Worm (Caenorhabditis elegans) whole organism, L3 larva: ENCODE measurements around the gene repo-1.
A peak's percentile ranks its signal among the peaks of the same experiment; 100 is the strongest.

ENCODE experiments used
- R02D3.7 ChIP-seq: fragments of 150-350 bp; optimal IDR thresholded peaks from 2 replicates; lab custom pipeline; 2014; ENCODE audit warnings: missing biosample characterization, missing genetic modification characterization
- ZK546.5 ChIP-seq: sonication (generic microtip); optimal IDR thresholded peaks from 2 replicates; lab custom pipeline; 2017; ENCODE audit warnings: missing biosample characterization, missing genetic modification characterization
- aly-2 ChIP-seq: fragments of 150-350 bp; optimal IDR thresholded peaks from 2 replicates; lab custom pipeline; 2014; ENCODE audit warnings: missing biosample characterization, missing genetic modification characterization
- ama-1 ChIP-seq: fragments of 150-350 bp; optimal IDR thresholded peaks from 2 replicates; lab custom pipeline; 2018
- ceh-16 ChIP-seq: sonication (generic microtip); optimal IDR thresholded peaks from 2 replicates; lab custom pipeline; 2017; ENCODE audit warnings: missing biosample characterization, missing genetic modification characterization
- ceh-28 ChIP-seq: fragments of 150-350 bp; optimal IDR thresholded peaks from 2 replicates; lab custom pipeline; 2014; ENCODE audit warnings: missing biosample characterization, missing genetic modification reagents, missing genetic modification characterization
- ceh-82 ChIP-seq: fragments of 150-350 bp; optimal IDR thresholded peaks from 2 replicates; lab custom pipeline; 2014; ENCODE audit warnings: missing biosample characterization, missing genetic modification characterization
- daf-12 ChIP-seq: fragments of 150-350 bp; optimal IDR thresholded peaks from 2 replicates; lab custom pipeline; 2014; ENCODE audit warnings: missing biosample characterization, missing genetic modification reagents, missing genetic modification characterization
- egl-5 ChIP-seq: fragments of 150-350 bp; optimal IDR thresholded peaks from 2 replicates; lab custom pipeline; 2017; ENCODE audit warnings: missing biosample characterization, missing genetic modification reagents, missing genetic modification characterization, inconsistent platforms
- elt-1 ChIP-seq: fragments of 150-350 bp; optimal IDR thresholded peaks from 2 replicates; lab custom pipeline; 2014; ENCODE audit warnings: missing biosample characterization, missing genetic modification characterization
- elt-2 ChIP-seq: sonication (generic microtip); optimal IDR thresholded peaks from 2 replicates; lab custom pipeline; 2016; ENCODE audit warnings: missing genetic modification reagents, mild to moderate bottlenecking, missing genetic modification characterization, missing compliant biosample characterization
- elt-3 ChIP-seq, 3 experiments: fragments of 150-350 bp in 1 of 3; sonication (generic microtip) in 2 of 3; optimal IDR thresholded peaks; 2 replicates in 2 of 3; 4 replicates in 1 of 3; lab custom pipeline; 2014 to 2017; ENCODE audit warnings: missing biosample characterization in 3 of 3, missing genetic modification characterization in 3 of 3
- eor-1 ChIP-seq, 2 experiments: fragments of 150-350 bp; optimal IDR thresholded peaks; 2 replicates each; lab custom pipeline; 2014 to 2018; ENCODE audit warnings: missing biosample characterization in 2 of 2, missing genetic modification characterization in 2 of 2
- fkh-10 ChIP-seq: sonication (generic microtip); optimal IDR thresholded peaks from 2 replicates; lab custom pipeline; 2017; ENCODE audit warnings: missing biosample characterization, missing genetic modification reagents, missing genetic modification characterization
- fkh-2 ChIP-seq: fragments of 150-350 bp; optimal IDR thresholded peaks from 2 replicates; lab custom pipeline; 2014; ENCODE audit warnings: missing biosample characterization, missing genetic modification reagents, missing genetic modification characterization
- hmg-11 ChIP-seq: sonication (generic microtip); optimal IDR thresholded peaks from 2 replicates; lab custom pipeline; 2016; ENCODE audit warnings: missing genetic modification characterization, missing compliant biosample characterization
- jun-1 ChIP-seq: fragments of 150-350 bp; optimal IDR thresholded peaks from 2 replicates; lab custom pipeline; 2014; ENCODE audit warnings: missing biosample characterization, missing genetic modification reagents, missing genetic modification characterization
- lin-15B ChIP-seq: fragments of 150-350 bp; optimal IDR thresholded peaks from 2 replicates; lab custom pipeline; 2014; ENCODE audit warnings: missing biosample characterization, missing genetic modification characterization
- lsy-12 ChIP-seq: sonication (generic microtip); optimal IDR thresholded peaks from 2 replicates; lab custom pipeline; 2016; ENCODE audit warnings: mild to moderate bottlenecking, missing genetic modification characterization, missing compliant biosample characterization
- mml-1 ChIP-seq: fragments of 150-350 bp; sonication (generic microtip); optimal IDR thresholded peaks from 3 replicates; lab custom pipeline; 2014; ENCODE audit warnings: missing biosample characterization, missing genetic modification characterization
- nfya-1 ChIP-seq: sonication (generic microtip); optimal IDR thresholded peaks from 2 replicates; lab custom pipeline; 2017; ENCODE audit warnings: missing genetic modification characterization, mild to moderate bottlenecking, missing compliant biosample characterization, antibody characterized with exemption, moderate library complexity; ENCODE audit not compliant: insufficient read depth
- nhr-23 ChIP-seq: fragments of 150-350 bp; optimal IDR thresholded peaks from 2 replicates; lab custom pipeline; 2014; ENCODE audit warnings: missing biosample characterization, missing genetic modification reagents, missing genetic modification characterization
- nhr-25 ChIP-seq: sonication (generic microtip); optimal IDR thresholded peaks from 2 replicates; lab custom pipeline; 2017; ENCODE audit warnings: missing biosample characterization, missing genetic modification characterization
- nhr-43 ChIP-seq: sonication (generic microtip); optimal IDR thresholded peaks from 2 replicates; lab custom pipeline; 2016; ENCODE audit warnings: mild to moderate bottlenecking, missing genetic modification characterization, missing compliant biosample characterization; ENCODE audit not compliant: poor library complexity, severe bottlenecking
- nhr-67 ChIP-seq: fragments of 150-350 bp; optimal IDR thresholded peaks from 2 replicates; lab custom pipeline; 2014; ENCODE audit warnings: missing biosample characterization, missing genetic modification characterization
- nhr-77 ChIP-seq: fragments of 150-350 bp; optimal IDR thresholded peaks from 2 replicates; lab custom pipeline; 2014; ENCODE audit warnings: missing biosample characterization, missing genetic modification characterization
- pha-4 ChIP-seq: fragments of 150-350 bp; optimal IDR thresholded peaks from 2 replicates; lab custom pipeline; 2014; ENCODE audit warnings: missing biosample characterization, missing genetic modification reagents, missing genetic modification characterization
- pqm-1 ChIP-seq: fragments of 150-350 bp; optimal IDR thresholded peaks from 2 replicates; lab custom pipeline; 2017; ENCODE audit warnings: missing biosample characterization, missing genetic modification characterization, inconsistent platforms
- sea-2 ChIP-seq: fragments of 150-350 bp; sonication (generic microtip); optimal IDR thresholded peaks from 4 replicates; lab custom pipeline; 2014; ENCODE audit warnings: missing biosample characterization, missing genetic modification reagents, missing genetic modification characterization
- skn-1 ChIP-seq: fragments of 150-350 bp; optimal IDR thresholded peaks from 2 replicates; lab custom pipeline; 2014; ENCODE audit warnings: missing biosample characterization, missing genetic modification characterization
- snpc-4 ChIP-seq: fragments of 150-350 bp; optimal IDR thresholded peaks from 2 replicates; lab custom pipeline; 2014; ENCODE audit warnings: missing biosample characterization, missing genetic modification characterization
- tbx-2 ChIP-seq: sonication (generic microtip); optimal IDR thresholded peaks from 2 replicates; lab custom pipeline; 2016; ENCODE audit warnings: mild to moderate bottlenecking, missing genetic modification characterization, missing compliant biosample characterization
- unc-39 ChIP-seq: sonication (generic microtip); optimal IDR thresholded peaks from 4 replicates; lab custom pipeline; 2017; ENCODE audit warnings: missing biosample characterization, missing genetic modification characterization
- zag-1 ChIP-seq: fragments of 150-350 bp; optimal IDR thresholded peaks from 2 replicates; lab custom pipeline; 2014; ENCODE audit warnings: missing biosample characterization, missing genetic modification characterization
- ztf-11 ChIP-seq: fragments of 150-350 bp; optimal IDR thresholded peaks from 2 replicates; lab custom pipeline; 2014; ENCODE audit warnings: missing biosample characterization, missing genetic modification characterization
- ztf-4 ChIP-seq: fragments of 150-350 bp; optimal IDR thresholded peaks from 2 replicates; lab custom pipeline; 2014; ENCODE audit warnings: missing biosample characterization, missing genetic modification characterization

repo-1 gene

ce11 chrIV:12084178-12084577 is at the start of gene repo-1:
TSS of gene repo-1 (plus strand) at chrIV:12084478.
- no peak for TF ChIP-seq R02D3.7 (tag; lab: Kevin White, UChicago)
- TF ChIP-seq ceh-82 (tag; lab: Kevin White, UChicago), result no peak
- no peak for TF ChIP-seq hmg-11 (tag; lab: Kevin White, UChicago)
- TF ChIP-seq elt-3 (tag; optimal IDR thresholded peaks at IDR 0.05; lab: Kevin White, UChicago), result no peak
- no peak for TF ChIP-seq sea-2 (GFP tag; lab: Kevin White, UChicago)
- no peak for TF ChIP-seq ztf-4 (tag; lab: Kevin White, UChicago)
- TF ChIP-seq fkh-2 (tag; lab: Kevin White, UChicago), result no peak
- TF ChIP-seq ama-1 (lab: Kevin White, UChicago), result no peak
- TF ChIP-seq jun-1 (tag; lab: Kevin White, UChicago), result no peak
- TF ChIP-seq pqm-1 (tag; lab: Kevin White, UChicago), result no peak
- no peak for TF ChIP-seq nhr-23
- TF ChIP-seq snpc-4 (tag; lab: Kevin White, UChicago), result no peak
- TF ChIP-seq aly-2 (tag; lab: Kevin White, UChicago), result no peak
- TF ChIP-seq elt-1 (tag; lab: Kevin White, UChicago), result no peak
- no peak for TF ChIP-seq elt-2 (tag; lab: Kevin White, UChicago)
- no peak for TF ChIP-seq ceh-28 (tag; lab: Kevin White, UChicago)

ce11 chrIV:12034776-12035175 is 49.5 kb upstream of the repo-1 start:
- TF ChIP-seq zag-1 (tag; lab: Kevin White, UChicago) (no peak), nhr-25 (tag; lab: Kevin White, UChicago) (peak; percentile 29), ama-1 (lab: Kevin White, UChicago) (peak; percentile 9), fkh-10 (GFP tag; lab: Kevin White, UChicago) (no peak)

- TF ChIP-seq ceh-82 (tag; lab: Kevin White, UChicago) (no peak), eor-1 (tag; optimal IDR thresholded peaks at IDR 0.05; lab: Kevin White, UChicago) (no peak), tbx-2 (tag; lab: Kevin White, UChicago) (no peak), nhr-77 (no peak), ztf-11 (no peak), nhr-23 (no peak), fkh-10 (GFP tag; lab: Kevin White, UChicago) (no peak), snpc-4 (tag; lab: Kevin White, UChicago) (no peak)
Measured at ce11 chrIV:12035422-12035821, 48.9 kb upstream of the repo-1 start.

ce11 chrIV:12036924-12037323 is 47.4 kb upstream of the repo-1 start:
- TF ChIP-seq elt-2 (tag; lab: Kevin White, UChicago) (peak; percentile 19), pqm-1 (tag; lab: Kevin White, UChicago) (no peak), nhr-43 (peak; percentile 20), fkh-2 (tag; lab: Kevin White, UChicago) (no peak), egl-5 (tag; lab: Kevin White, UChicago) (no peak), pha-4 (tag; lab: Kevin White, UChicago) (peak; percentile 49), elt-1 (tag; lab: Kevin White, UChicago) (no peak), nhr-67 (no peak), ama-1 (lab: Kevin White, UChicago) (peak; percentile 91), eor-1 (tag; optimal IDR thresholded peaks at IDR 0.05; lab: Kevin White, UChicago) (no peak), ztf-11 (no peak), tbx-2 (tag; lab: Kevin White, UChicago) (peak; percentile 56), lin-15B (tag; lab: Kevin White, UChicago) (no peak), aly-2 (tag; lab: Kevin White, UChicago) (no peak), fkh-10 (GFP tag; lab: Kevin White, UChicago) (no peak), lsy-12 (tag; lab: Kevin White, UChicago) (peak; percentile 5), elt-3 (tag; optimal IDR thresholded peaks at IDR 0.05; lab: Kevin White, UChicago) (peak in 1 of 3 experiments; percentile 9), nfya-1 (tag; lab: Kevin White, UChicago) (no peak), ZK546.5 (tag; lab: Kevin White, UChicago) (no peak), daf-12 (tag; lab: Kevin White, UChicago) (no peak), mml-1 (tag; lab: Kevin White, UChicago) (no peak), nhr-25 (tag; lab: Kevin White, UChicago) (peak; percentile 42), unc-39 (no peak), ztf-4 (tag; lab: Kevin White, UChicago) (peak; percentile 13), jun-1 (tag; lab: Kevin White, UChicago) (no peak), zag-1 (tag; lab: Kevin White, UChicago) (no peak), ceh-16 (no peak), skn-1 (tag; lab: Kevin White, UChicago) (no peak)
